Fruit fly (Drosophila melanogaster) Kc167 (cell line): Measurements from ENCODE around the gene mRpL28.

Source experiments
- Myc ChIP-seq: fragments of >200 bp; optimal IDR thresholded peaks from 2 replicates; lab custom pipeline; 2017; ENCODE audit warnings: missing external identifiers
- Sin3A ChIP-seq: fragments of >200 bp; optimal IDR thresholded peaks from 2 replicates; lab custom pipeline; 2018; ENCODE audit warnings: missing external identifiers
- h ChIP-seq: fragments of >200 bp; optimal IDR thresholded peaks from 3 replicates; lab custom pipeline; 2018; ENCODE audit warnings: missing external identifiers
- insv ChIP-seq: fragments of >200 bp; optimal IDR thresholded peaks from 3 replicates; lab custom pipeline; 2018; ENCODE audit warnings: missing external identifiers
- psq ChIP-seq: fragments of >200 bp; optimal IDR thresholded peaks from 2 replicates; lab custom pipeline; 2017; ENCODE audit warnings: missing external identifiers
- ttk ChIP-seq: sonication (Bioruptor generic); optimal IDR thresholded peaks from 2 replicates; lab custom pipeline; 2017; ENCODE audit warnings: missing external identifiers

The mRpL28 gene

dm6 chr2L:5022602-5023001 is 48.8 kb downstream of the mRpL28 start:
- no peak for TF ChIP-seq Sin3A (lab: Kevin White, UChicago)
- no peak for TF ChIP-seq psq
- no peak for TF ChIP-seq ttk (lab: Kevin White, UChicago)
- TF ChIP-seq Myc = no peak
- TF ChIP-seq insv (lab: Kevin White, UChicago) = no peak
- no peak for TF ChIP-seq h (lab: Kevin White, UChicago)
